Worm (Caenorhabditis elegans) whole organism, L2 larva: Measurements from ENCODE around the gene ech-4.
A peak's percentile ranks its signal among the peaks of the same experiment; 100 is the strongest.

ENCODE experiments used
- C34F6.9 ChIP-seq: fragments of 150-350 bp; optimal IDR thresholded peaks from 2 replicates; lab custom pipeline; 2014; ENCODE audit warnings: missing biosample characterization, missing genetic modification characterization
- F13H6.1 ChIP-seq: sonication (generic microtip); optimal IDR thresholded peaks from 2 replicates; lab custom pipeline; 2016; ENCODE audit warnings: missing genetic modification characterization, missing compliant biosample characterization
- R02D3.7 ChIP-seq: fragments of 150-350 bp; optimal IDR thresholded peaks from 2 replicates; lab custom pipeline; 2014; ENCODE audit warnings: missing biosample characterization, missing genetic modification characterization
- Y55F3AM.14 ChIP-seq: fragments of 200-800 bp; sonication (Bioruptor generic); optimal IDR thresholded peaks from 2 replicates; lab custom pipeline; 2018; ENCODE audit warnings: mild to moderate bottlenecking, missing genetic modification characterization, missing compliant biosample characterization
- ZK546.5 ChIP-seq: sonication (generic microtip); optimal IDR thresholded peaks from 2 replicates; lab custom pipeline; 2017; ENCODE audit warnings: missing biosample characterization, missing genetic modification characterization
- alr-1 ChIP-seq: fragments of 150-350 bp; optimal IDR thresholded peaks from 2 replicates; lab custom pipeline; 2014; ENCODE audit warnings: missing biosample characterization, missing genetic modification characterization
- aly-2 ChIP-seq: fragments of 150-350 bp; optimal IDR thresholded peaks from 2 replicates; lab custom pipeline; 2014; ENCODE audit warnings: missing biosample characterization, missing genetic modification characterization
- ama-1 ChIP-seq: fragments of 150-350 bp; optimal IDR thresholded peaks from 2 replicates; lab custom pipeline; 2018; ENCODE audit warnings: inconsistent platforms
- blmp-1 ChIP-seq: sonication (generic microtip); optimal IDR thresholded peaks from 2 replicates; lab custom pipeline; 2017; ENCODE audit warnings: missing genetic modification characterization, mild to moderate bottlenecking, missing compliant biosample characterization, antibody characterized with exemption, moderate library complexity; ENCODE audit not compliant: insufficient read depth
- ceh-16 ChIP-seq: fragments of 150-350 bp; optimal IDR thresholded peaks from 2 replicates; lab custom pipeline; 2014; ENCODE audit warnings: missing biosample characterization, missing genetic modification characterization
- ceh-82 ChIP-seq: fragments of 150-350 bp; optimal IDR thresholded peaks from 2 replicates; lab custom pipeline; 2014; ENCODE audit warnings: missing biosample characterization, missing genetic modification characterization
- crh-2 ChIP-seq: sonication (generic microtip); optimal IDR thresholded peaks from 2 replicates; lab custom pipeline; 2017; ENCODE audit warnings: missing biosample characterization, missing genetic modification characterization
- egl-27 ChIP-seq: sonication (generic microtip); optimal IDR thresholded peaks from 3 replicates; lab custom pipeline; 2017; ENCODE audit warnings: missing biosample characterization, missing genetic modification reagents, missing genetic modification characterization
- elt-1 ChIP-seq: fragments of 150-350 bp; optimal IDR thresholded peaks from 2 replicates; lab custom pipeline; 2014; ENCODE audit warnings: missing biosample characterization, missing genetic modification characterization
- fos-1 ChIP-seq: fragments of 150-350 bp; optimal IDR thresholded peaks from 2 replicates; lab custom pipeline; 2014; ENCODE audit warnings: missing biosample characterization, missing genetic modification characterization
- gmeb-1 ChIP-seq: fragments of 150-350 bp; optimal IDR thresholded peaks from 2 replicates; lab custom pipeline; 2014; ENCODE audit warnings: missing biosample characterization, missing genetic modification characterization
- lin-13 ChIP-seq: fragments of 150-350 bp; optimal IDR thresholded peaks from 2 replicates; lab custom pipeline; 2014; ENCODE audit warnings: missing biosample characterization, missing genetic modification reagents, missing genetic modification characterization
- lin-39 ChIP-seq: fragments of 150-350 bp; optimal IDR thresholded peaks from 2 replicates; lab custom pipeline; 2014; ENCODE audit warnings: missing biosample characterization, missing genetic modification reagents, missing genetic modification characterization
- lsy-2 ChIP-seq, 2 experiments: fragments of 150-350 bp in 1 of 2; sonication (generic microtip) in 1 of 2; optimal IDR thresholded peaks; 2 replicates each; lab custom pipeline; 2014 to 2017; ENCODE audit warnings: missing biosample characterization in 2 of 2, missing genetic modification characterization in 2 of 2
- mab-5 ChIP-seq: fragments of 150-350 bp; optimal IDR thresholded peaks from 2 replicates; lab custom pipeline; 2014; ENCODE audit warnings: missing biosample characterization, missing genetic modification characterization
- mbf-1 ChIP-seq: sonication (generic microtip); optimal IDR thresholded peaks from 2 replicates; lab custom pipeline; 2017; ENCODE audit warnings: missing biosample characterization, missing genetic modification characterization
- mdl-1 ChIP-seq, 2 experiments: fragments of 150-350 bp in 1 of 2; sonication (generic microtip) in 1 of 2; optimal IDR thresholded peaks; 2 replicates each; lab custom pipeline; 2017; ENCODE audit warnings: missing biosample characterization in 2 of 2, missing genetic modification characterization in 2 of 2
- nhr-10 ChIP-seq: sonication (generic microtip); optimal IDR thresholded peaks from 2 replicates; lab custom pipeline; 2017; ENCODE audit warnings: missing biosample characterization, missing genetic modification characterization
- nhr-11 ChIP-seq: fragments of 150-350 bp; optimal IDR thresholded peaks from 2 replicates; lab custom pipeline; 2014; ENCODE audit warnings: missing biosample characterization, missing genetic modification characterization
- nhr-12 ChIP-seq: fragments of 150-350 bp; optimal IDR thresholded peaks from 2 replicates; lab custom pipeline; 2014; ENCODE audit warnings: missing biosample characterization, missing genetic modification characterization
- nhr-129 ChIP-seq: fragments of 150-350 bp; optimal IDR thresholded peaks from 2 replicates; lab custom pipeline; 2014; ENCODE audit warnings: missing biosample characterization, missing genetic modification characterization
- nhr-21 ChIP-seq: fragments of 150-350 bp; optimal IDR thresholded peaks from 2 replicates; lab custom pipeline; 2014; ENCODE audit warnings: missing biosample characterization, missing genetic modification characterization
- nhr-237 ChIP-seq: fragments of 150-350 bp; optimal IDR thresholded peaks from 2 replicates; lab custom pipeline; 2014; ENCODE audit warnings: missing biosample characterization, missing genetic modification characterization
- nhr-25 ChIP-seq: fragments of 150-350 bp; sonication (generic microtip); optimal IDR thresholded peaks from 3 replicates; lab custom pipeline; 2014; ENCODE audit warnings: missing biosample characterization, missing genetic modification characterization
- nhr-77 ChIP-seq: fragments of 150-350 bp; optimal IDR thresholded peaks from 2 replicates; lab custom pipeline; 2014; ENCODE audit warnings: missing biosample characterization, missing genetic modification characterization
- peb-1 ChIP-seq: fragments of 150-350 bp; optimal IDR thresholded peaks from 2 replicates; lab custom pipeline; 2014; ENCODE audit warnings: missing biosample characterization, missing genetic modification characterization
- sem-4 ChIP-seq: fragments of 150-350 bp; optimal IDR thresholded peaks from 2 replicates; lab custom pipeline; 2014; ENCODE audit warnings: missing biosample characterization, missing genetic modification reagents, missing genetic modification characterization
- skn-1 ChIP-seq: sonication (generic microtip); optimal IDR thresholded peaks from 2 replicates; lab custom pipeline; 2017; ENCODE audit warnings: missing biosample characterization, missing genetic modification characterization
- sma-3 ChIP-seq: sonication (generic microtip); optimal IDR thresholded peaks from 2 replicates; lab custom pipeline; 2016; ENCODE audit warnings: missing genetic modification reagents, missing genetic modification characterization, missing compliant biosample characterization
- sma-9 ChIP-seq, 2 experiments: fragments of 150-350 bp in 1 of 2; sonication (generic microtip) in 1 of 2; optimal IDR thresholded peaks; 2 replicates each; lab custom pipeline; 2014 to 2016; ENCODE audit warnings: missing genetic modification characterization in 2 of 2, mild to moderate bottlenecking in 1 of 2, missing biosample characterization in 1 of 2, missing compliant biosample characterization in 1 of 2, missing genetic modification reagents in 1 of 2, moderate library complexity in 1 of 2
- snpc-4 ChIP-seq: fragments of 150-350 bp; optimal IDR thresholded peaks from 2 replicates; lab custom pipeline; 2014; ENCODE audit warnings: missing biosample characterization, missing genetic modification characterization
- unc-55 ChIP-seq: fragments of 150-350 bp; sonication (generic microtip); optimal IDR thresholded peaks from 3 replicates; lab custom pipeline; 2014; ENCODE audit warnings: missing biosample characterization, missing genetic modification reagents, missing genetic modification characterization
- unc-62 ChIP-seq: fragments of 150-350 bp; optimal IDR thresholded peaks from 2 replicates; lab custom pipeline; 2014; ENCODE audit warnings: missing biosample characterization, missing genetic modification reagents, missing genetic modification characterization
- ztf-4 ChIP-seq: fragments of 150-350 bp; optimal IDR thresholded peaks from 2 replicates; lab custom pipeline; 2014; ENCODE audit warnings: missing biosample characterization, missing genetic modification characterization

The ech-4 gene

ce11 chrII:10796194-10796593 is 24.6 kb upstream of the ech-4 start, which contains the start of gene set-14:
set-14 (minus strand) TSS chrII:10796294.
- no peak for TF ChIP-seq nhr-237 (tag; lab: Kevin White, UChicago)
- TF ChIP-seq elt-1 (tag; lab: Kevin White, UChicago), result no peak
- TF ChIP-seq mbf-1 (tag; lab: Kevin White, UChicago), result no peak
- TF ChIP-seq lin-39, result no peak
- TF ChIP-seq nhr-77 (tag; lab: Kevin White, UChicago), result no peak
- no peak for TF ChIP-seq nhr-10
- TF ChIP-seq gmeb-1 (tag; lab: Kevin White, UChicago), result no peak
- no peak for TF ChIP-seq mdl-1 (tag; optimal IDR thresholded peaks at IDR 0.05; lab: Kevin White, UChicago)
- no peak for TF ChIP-seq nhr-21 (tag; lab: Kevin White, UChicago)
- no peak for TF ChIP-seq fos-1 (tag; lab: Kevin White, UChicago)
- no peak for TF ChIP-seq sma-9 (GFP tag; optimal IDR thresholded peaks at IDR 0.05; lab: Kevin White, UChicago)
- no peak for TF ChIP-seq sma-9 (tag; optimal IDR thresholded peaks at IDR 0.05; lab: Kevin White, UChicago)
- no peak for TF ChIP-seq blmp-1 (tag; lab: Kevin White, UChicago)
- TF ChIP-seq alr-1 (tag; lab: Kevin White, UChicago), result no peak
- no peak for TF ChIP-seq ZK546.5 (tag; lab: Kevin White, UChicago)
- no peak for TF ChIP-seq Y55F3AM.14 (GFP tag; lab: Kevin White, UChicago)
- TF ChIP-seq nhr-11 (tag; lab: Kevin White, UChicago), result no peak
- no peak for TF ChIP-seq ama-1 (lab: Kevin White, UChicago)
- no peak for TF ChIP-seq ceh-16 (tag; lab: Kevin White, UChicago)

ce11 chrII:10798429-10798893 is 22.4 kb upstream of the ech-4 start, which contains the start of gene npp-19:
npp-19 (minus strand) TSS chrII:10798479.
- TF ChIP-seq gmeb-1 (tag; lab: Kevin White, UChicago), result peak; percentile 99
- no peak for TF ChIP-seq aly-2 (tag; lab: Kevin White, UChicago)
- no peak for TF ChIP-seq mdl-1 (tag; optimal IDR thresholded peaks at IDR 0.05; lab: Kevin White, UChicago)
- TF ChIP-seq ztf-4 (tag; lab: Kevin White, UChicago), result no peak
- no peak for TF ChIP-seq nhr-10
- TF ChIP-seq nhr-77 (tag; lab: Kevin White, UChicago), result peak; percentile 67
- no peak for TF ChIP-seq alr-1 (tag; lab: Kevin White, UChicago)
- no peak for TF ChIP-seq snpc-4
- TF ChIP-seq lsy-2 (tag; optimal IDR thresholded peaks at IDR 0.05; lab: Kevin White, UChicago), result peak; percentile 76 to 87
- no peak for TF ChIP-seq peb-1 (tag; lab: Kevin White, UChicago)
- TF ChIP-seq nhr-21 (tag; lab: Kevin White, UChicago), result peak; percentile 50
- peak; percentile 60 for TF ChIP-seq crh-2 (tag; lab: Kevin White, UChicago)
- TF ChIP-seq sem-4, result peak; percentile 10
- peak; percentile 38 for TF ChIP-seq blmp-1 (tag; lab: Kevin White, UChicago)
- TF ChIP-seq Y55F3AM.14 (GFP tag; lab: Kevin White, UChicago), result no peak
- peak; percentile 87 for TF ChIP-seq unc-55 (GFP tag; lab: Kevin White, UChicago)
- TF ChIP-seq skn-1, result no peak
- TF ChIP-seq nhr-25 (tag; lab: Kevin White, UChicago), result no peak
- TF ChIP-seq nhr-237 (tag; lab: Kevin White, UChicago), result no peak
- peak; percentile 48 for TF ChIP-seq fos-1 (tag; lab: Kevin White, UChicago)
- peak; percentile 56 for TF ChIP-seq nhr-129 (tag; lab: Kevin White, UChicago)
- no peak for TF ChIP-seq ceh-82 (tag; lab: Kevin White, UChicago)
- TF ChIP-seq unc-62, result no peak
- TF ChIP-seq R02D3.7, result peak; percentile 42
- TF ChIP-seq F13H6.1 (tag; lab: Kevin White, UChicago), result peak; percentile 42
- TF ChIP-seq nhr-12 (tag; lab: Kevin White, UChicago), result no peak
- no peak for TF ChIP-seq ZK546.5 (tag; lab: Kevin White, UChicago)
- peak; percentile 46 for TF ChIP-seq mab-5 (tag; lab: Kevin White, UChicago)
- TF ChIP-seq sma-3 (GFP tag; lab: Kevin White, UChicago), result peak; percentile 47
- peak; percentile 52 for TF ChIP-seq lin-13 (GFP tag; lab: Kevin White, UChicago)
- no peak for TF ChIP-seq ama-1 (lab: Kevin White, UChicago)
- TF ChIP-seq C34F6.9 (tag; lab: Kevin White, UChicago), result peak; percentile 76

- TF ChIP-seq lsy-2 (tag; optimal IDR thresholded peaks at IDR 0.05; lab: Kevin White, UChicago) (peak in 1 of 2 experiments; percentile 37), C34F6.9 (tag; lab: Kevin White, UChicago) (peak; percentile 34), ama-1 (lab: Kevin White, UChicago) (no peak), egl-27 (tag; lab: Kevin White, UChicago) (no peak), sma-3 (GFP tag; lab: Kevin White, UChicago) (no peak)
- TF ChIP-seq, all 48 proteins: peak for 2
Observed at ce11 chrII:10800209-10800608, 20.6 kb upstream of the ech-4 start.
